Fruit fly (Drosophila melanogaster): ENCODE results near the gene tefu.
A peak's percentile ranks its signal among the peaks of the same experiment; 100 is the strongest.

The tefu gene

DNA sequence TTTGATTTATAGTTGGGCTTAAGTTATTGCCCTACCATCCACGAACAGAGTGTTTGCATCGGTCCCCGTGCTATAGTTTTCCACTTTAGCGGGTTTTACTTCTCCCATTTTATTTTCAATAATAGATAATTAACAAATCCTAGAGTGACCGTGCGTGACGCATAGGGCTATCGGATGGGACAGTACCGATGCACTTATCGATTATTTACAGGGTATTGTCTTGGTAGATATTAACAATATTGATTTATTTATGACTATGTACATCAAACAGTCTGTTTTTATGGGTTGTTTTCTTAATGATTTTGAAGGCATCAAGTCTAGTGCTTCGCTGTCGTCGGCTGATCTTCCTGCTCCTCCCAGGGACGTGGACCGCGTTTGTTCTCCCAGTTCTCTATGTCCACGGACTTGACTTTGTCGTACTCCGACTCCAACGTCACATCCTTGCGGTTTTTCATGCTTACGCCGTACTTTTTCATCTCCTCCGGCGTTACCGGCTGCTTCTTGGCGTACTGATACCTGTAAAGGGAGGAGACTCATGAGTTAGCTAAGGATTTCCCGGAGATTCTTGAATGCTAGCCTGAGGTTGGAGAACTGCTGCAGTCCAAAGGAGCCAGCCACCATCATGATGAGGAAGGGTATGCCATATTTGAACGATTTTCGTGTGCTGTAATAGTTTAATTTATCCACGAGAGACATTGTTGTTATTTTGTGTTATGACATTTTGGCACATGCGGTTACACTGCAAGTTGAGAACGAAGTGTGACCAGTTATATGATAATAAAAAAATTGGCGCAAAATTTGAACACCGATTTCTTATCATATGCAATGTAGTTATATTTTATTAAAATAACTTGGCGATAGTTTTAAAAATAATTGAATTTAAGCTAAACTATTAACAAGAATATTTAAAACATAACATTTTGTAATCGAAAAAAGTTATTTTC, 36.2 kb upstream of the tefu start, which contains the start of the genes MRG15 and Tm1 (continued):
- TF ChIP-seq CG6254 (GFP tag; optimal IDR thresholded peaks at IDR 0.05): no peak
- no peak for TF ChIP-seq CG8089 (GFP tag; optimal IDR thresholded peaks at IDR 0.05)
- TF ChIP-seq dm (GFP tag; optimal IDR thresholded peaks at IDR 0.05): no peak
- no peak for TF ChIP-seq Neu2 (GFP tag; optimal IDR thresholded peaks at IDR 0.05; ENCODE audit: borderline replicate concordance)
- no peak for TF ChIP-seq CG12769 (tag; optimal IDR thresholded peaks at IDR 0.05)
- no peak for TF ChIP-seq Xrp1 (GFP tag; IDR thresholded peaks at IDR 0.05)
- no peak for TF ChIP-seq ssp (GFP tag; IDR thresholded peaks at IDR 0.05)
- TF ChIP-seq CG15514 (GFP tag; optimal IDR thresholded peaks at IDR 0.05): peak; percentile 38
- TF ChIP-seq Poxn (GFP tag; IDR thresholded peaks at IDR 0.05): no peak

DNA sequence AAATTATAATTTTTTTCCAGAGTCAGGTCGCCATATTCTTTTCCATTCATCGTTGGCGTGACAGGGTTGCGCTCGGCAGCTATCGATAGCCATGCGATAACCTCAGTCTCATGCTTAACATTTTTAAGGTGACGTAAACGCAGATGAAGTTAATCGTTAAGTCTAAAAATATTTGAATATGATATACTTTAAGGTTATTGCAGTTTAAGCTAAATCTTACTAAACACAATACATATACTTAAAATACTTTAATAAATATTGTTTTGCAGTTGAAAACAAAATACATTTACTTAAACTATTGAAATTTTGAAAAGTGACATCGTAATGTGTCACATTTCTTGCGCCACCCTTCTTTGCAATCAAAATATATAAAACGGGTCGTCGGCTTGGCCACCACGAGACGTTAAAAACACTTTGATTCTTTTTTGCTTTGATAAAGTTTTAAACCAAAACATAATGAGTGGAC, 33.2 kb upstream of the tefu start, which contains the start of the genes Cp190 and CG4338:
Cp190 (minus strand) TSS at position 84 of the 466 bp plus-strand sequence.
CG4338 (plus strand) TSS at position 365 of the 466 bp plus-strand sequence.
- TF ChIP-seq CG12942 (GFP tag; optimal IDR thresholded peaks at IDR 0.05): peak; percentile 97
- peak; percentile 93 for TF ChIP-seq CG3838 (GFP tag; optimal IDR thresholded peaks at IDR 0.05)
- peak; percentile 80 for TF ChIP-seq GATAe (GFP tag; conservative IDR thresholded peaks at IDR 0.05)
- peak; percentile 99 for TF ChIP-seq CG7839 (tag; optimal IDR thresholded peaks at IDR 0.05)
- TF ChIP-seq Dbx (GFP tag; IDR thresholded peaks at IDR 0.05): peak; percentile 98
- TF ChIP-seq sd (tag; optimal IDR thresholded peaks at IDR 0.05): peak; percentile 94
- peak; percentile 87; the same call in 1 of the 2 replicates for TF ChIP-seq Gsc (GFP tag; IDR thresholded peaks at IDR 0.05)
- peak; percentile 89 for TF ChIP-seq NFAT (GFP tag; IDR thresholded peaks at IDR 0.05)
- peak; percentile 88 for TF ChIP-seq NC2β (GFP tag; optimal IDR thresholded peaks at IDR 0.05)
- TF ChIP-seq tx (GFP tag; optimal IDR thresholded peaks at IDR 0.05): peak; percentile 89
- TF ChIP-seq CG11093 (GFP tag; IDR thresholded peaks at IDR 0.05): peak; percentile 96
- TF ChIP-seq CG12236 (GFP tag; optimal IDR thresholded peaks at IDR 0.05): peak; percentile 79
- peak; percentile 95 for TF ChIP-seq wdn (GFP tag; IDR thresholded peaks at IDR 0.05)
- TF ChIP-seq ftz-f1 (GFP tag; optimal IDR thresholded peaks at IDR 0.05): peak; percentile 63
- TF ChIP-seq CG9437 (GFP tag; optimal IDR thresholded peaks at IDR 0.05): peak; percentile 96
- TF ChIP-seq slp2 (GFP tag; optimal IDR thresholded peaks at IDR 0.05): peak; percentile 75
- peak; percentile 97 for TF ChIP-seq trem (tag; optimal IDR thresholded peaks at IDR 0.05)
- TF ChIP-seq pb (GFP tag; optimal IDR thresholded peaks at IDR 0.05): peak; percentile 72
- TF ChIP-seq CG3995 (GFP tag; optimal IDR thresholded peaks at IDR 0.05): peak; percentile 84
- TF ChIP-seq CG14014 (GFP tag; IDR thresholded peaks at IDR 0.05): peak; percentile 97
- 0 out of 4 replicates have a peak, but pooled peaks have one; percentile 68 for TF ChIP-seq chinmo (GFP tag; IDR thresholded peaks at IDR 0.05; ENCODE audit: partially characterized antibody)
- peak; percentile 96 for TF ChIP-seq CG4820 (GFP tag; optimal IDR thresholded peaks at IDR 0.05)
- no peak for TF ChIP-seq lov (optimal IDR thresholded peaks at IDR 0.05)
- peak; percentile 94 for TF ChIP-seq lov (GFP tag; IDR thresholded peaks at IDR 0.05)
- peak in 1 of 2 experiments; percentile 85 for TF ChIP-seq insv (GFP tag; optimal IDR thresholded peaks at IDR 0.05)
- peak; percentile 91 for TF ChIP-seq sim (GFP tag; IDR thresholded peaks at IDR 0.05)
- peak; percentile 98 for TF ChIP-seq row (GFP tag; IDR thresholded peaks at IDR 0.05)
- peak; percentile 93 for TF ChIP-seq CG6254 (GFP tag; optimal IDR thresholded peaks at IDR 0.05)
- peak; percentile 100 for TF ChIP-seq CoRest (tag; optimal IDR thresholded peaks at IDR 0.05)
- TF ChIP-seq CG7372 (GFP tag; IDR thresholded peaks at IDR 0.05): peak; percentile 98
- peak; percentile 96 for TF ChIP-seq CG6765 (GFP tag; optimal IDR thresholded peaks at IDR 0.05)
- peak; percentile 88 for TF ChIP-seq amos (GFP tag; IDR thresholded peaks at IDR 0.05; ENCODE audit: partially characterized antibody)
- peak; percentile 85 for TF ChIP-seq CG31365 (tag; optimal IDR thresholded peaks at IDR 0.05)
- peak; percentile 94 for TF ChIP-seq CG2889 (GFP tag; IDR thresholded peaks at IDR 0.05)
- TF ChIP-seq BEAF-32 (GFP tag; optimal IDR thresholded peaks at IDR 0.05): peak; percentile 93
- peak; percentile 6 to 70 for TF ChIP-seq crp (GFP tag; optimal IDR thresholded peaks at IDR 0.05)
- TF ChIP-seq rib (GFP tag; IDR thresholded peaks at IDR 0.05): peak; percentile 91
- peak; percentile 91 for TF ChIP-seq CG1647 (GFP tag; optimal IDR thresholded peaks at IDR 0.05)
- TF ChIP-seq gem (tag; optimal IDR thresholded peaks at IDR 0.05): peak; percentile 99

Data from whole organism, embryonic.